Fruit fly (Drosophila melanogaster) whole organism, prepupa: ENCODE measurements around the gene CG6753.

Experiments used
- Blimp-1 ChIP-seq: fragments of 200-800 bp; sonication (Bioruptor generic); optimal IDR thresholded peaks from 3 replicates; lab custom pipeline; 2017; ENCODE audit warnings: missing biosample characterization, missing genetic modification characterization, mild to moderate bottlenecking, moderate library complexity, missing genetic modification reagents
- CG10669 ChIP-seq: fragments of 200-800 bp; sonication (Bioruptor generic); optimal IDR thresholded peaks from 3 replicates; lab custom pipeline; 2018; ENCODE audit warnings: missing biosample characterization, mild to moderate bottlenecking, missing genetic modification characterization, moderate library complexity
- CG11762 ChIP-seq: fragments of 200-800 bp; sonication (Bioruptor generic); optimal IDR thresholded peaks from 3 replicates; lab custom pipeline; 2016; ENCODE audit warnings: missing biosample characterization, missing genetic modification characterization; ENCODE audit not compliant: insufficient read depth
- CG4318 ChIP-seq: fragments of 200-800 bp; sonication (Bioruptor generic); optimal IDR thresholded peaks from 3 replicates; lab custom pipeline; 2017; ENCODE audit warnings: missing biosample characterization, mild to moderate bottlenecking, missing genetic modification characterization
- CG6276 ChIP-seq: fragments of 200-800 bp; sonication (Bioruptor generic); optimal IDR thresholded peaks from 2 replicates; lab custom pipeline; 2017; ENCODE audit warnings: missing biosample characterization, mild to moderate bottlenecking, missing genetic modification characterization
- CG6792 ChIP-seq: fragments of 200-800 bp; sonication (Bioruptor generic); optimal IDR thresholded peaks from 3 replicates; lab custom pipeline; 2016; ENCODE audit warnings: missing biosample characterization, missing genetic modification characterization
- CG7368 ChIP-seq: fragments of 200-800 bp; sonication (Bioruptor generic); optimal IDR thresholded peaks from 3 replicates; lab custom pipeline; 2016; ENCODE audit warnings: missing biosample characterization, missing genetic modification characterization
- Eip78C ChIP-seq: fragments of 200-800 bp; sonication (Bioruptor generic); peaks from one replicate; lab custom pipeline; 2016; ENCODE audit warnings: missing biosample characterization, missing genetic modification characterization
- Sox102F ChIP-seq: fragments of 200-800 bp; sonication (Bioruptor generic); optimal IDR thresholded peaks from 2 replicates; lab custom pipeline; 2016; ENCODE audit warnings: missing biosample characterization, mild to moderate bottlenecking, missing genetic modification characterization
- pdm3 ChIP-seq: fragments of 200-800 bp; sonication (Bioruptor generic); optimal IDR thresholded peaks from 3 replicates; lab custom pipeline; 2016; ENCODE audit warnings: missing biosample characterization, missing genetic modification characterization
- salr ChIP-seq, 2 experiments: fragments of 200-800 bp; sonication (Bioruptor generic); optimal IDR thresholded peaks; 3 replicates each; lab custom pipeline; 2016 to 2018; ENCODE audit warnings: missing biosample characterization in 2 of 2, missing genetic modification characterization in 2 of 2, mild to moderate bottlenecking in 1 of 2

- no peak for TF ChIP-seq Blimp-1 (GFP tag; lab: Kevin White, UChicago)
- TF ChIP-seq CG4318 (GFP tag; lab: Kevin White, UChicago), result no peak
- no peak for TF ChIP-seq CG6792
- TF ChIP-seq CG6276 (GFP tag; lab: Kevin White, UChicago), result no peak
- no peak for TF ChIP-seq Eip78C (GFP tag; lab: Kevin White, UChicago)
- TF ChIP-seq CG11762, result no peak
- TF ChIP-seq pdm3 (GFP tag; lab: Kevin White, UChicago), result no peak
- no peak for TF ChIP-seq salr (GFP tag; optimal IDR thresholded peaks at IDR 0.05; lab: Kevin White, UChicago)
- no peak for TF ChIP-seq CG7368 (GFP tag; lab: Kevin White, UChicago)
- TF ChIP-seq Sox102F (GFP tag; lab: Kevin White, UChicago), result no peak
- no peak for TF ChIP-seq CG10669 (GFP tag; lab: Kevin White, UChicago)
Measured at dm6 chr3R:12611973-12612372, 30.3 kb downstream of the CG6753 start.
